Worm (Caenorhabditis elegans) whole organism, late embryonic: ENCODE measurements around the gene Y25C1A.6.

Source experiments
- ahr-1 ChIP-seq: sonication (generic microtip); optimal IDR thresholded peaks from 2 replicates; lab custom pipeline; 2016; ENCODE audit warnings: missing genetic modification characterization, missing compliant biosample characterization
- ama-1 ChIP-seq: fragments of 150-350 bp; optimal IDR thresholded peaks from 2 replicates; lab custom pipeline; 2014
- ceh-34 ChIP-seq: sonication (generic microtip); optimal IDR thresholded peaks from 2 replicates; lab custom pipeline; 2016; ENCODE audit warnings: mild to moderate bottlenecking, missing genetic modification characterization, missing compliant biosample characterization
- ceh-6 ChIP-seq: fragments of 200-800 bp; sonication (Bioruptor generic); optimal IDR thresholded peaks from 2 replicates; lab custom pipeline; 2018; ENCODE audit warnings: mild to moderate bottlenecking, missing genetic modification characterization, missing compliant biosample characterization
- ceh-9 ChIP-seq: sonication (generic microtip); optimal IDR thresholded peaks from 2 replicates; lab custom pipeline; 2016; ENCODE audit warnings: mild to moderate bottlenecking, missing genetic modification characterization, inconsistent platforms, missing compliant biosample characterization
- dmd-4 ChIP-seq: sonication (generic microtip); optimal IDR thresholded peaks from 2 replicates; lab custom pipeline; 2016; ENCODE audit warnings: borderline replicate concordance, missing genetic modification characterization, missing compliant biosample characterization
- fax-1 ChIP-seq: sonication (generic microtip); optimal IDR thresholded peaks from 2 replicates; lab custom pipeline; 2016; ENCODE audit warnings: missing genotype, missing genetic modification characterization, missing compliant biosample characterization
- hlh-15 ChIP-seq: sonication (generic microtip); optimal IDR thresholded peaks from 2 replicates; lab custom pipeline; 2016; ENCODE audit warnings: missing genetic modification characterization, missing compliant biosample characterization
- hlh-30 ChIP-seq: sonication (generic microtip); optimal IDR thresholded peaks from 2 replicates; lab custom pipeline; 2017; ENCODE audit warnings: antibody characterized with exemption, missing genetic modification characterization, missing compliant biosample characterization; ENCODE audit not compliant: insufficient read depth
- pag-3 ChIP-seq: sonication (generic microtip); optimal IDR thresholded peaks from 2 replicates; lab custom pipeline; 2016; ENCODE audit warnings: missing compliant biosample characterization, missing genetic modification characterization, borderline replicate concordance
- ttx-3 ChIP-seq: sonication (generic microtip); optimal IDR thresholded peaks from 2 replicates; lab custom pipeline; 2016; ENCODE audit warnings: missing genetic modification reagents, missing genetic modification characterization, missing compliant biosample characterization
- unc-42 ChIP-seq: sonication (generic microtip); optimal IDR thresholded peaks from 2 replicates; lab custom pipeline; 2016; ENCODE audit warnings: missing genotype, missing genetic modification characterization, missing compliant biosample characterization
- unc-86 ChIP-seq: sonication (generic microtip); optimal IDR thresholded peaks from 2 replicates; lab custom pipeline; 2016; ENCODE audit warnings: missing genetic modification characterization, missing compliant biosample characterization

DNA sequence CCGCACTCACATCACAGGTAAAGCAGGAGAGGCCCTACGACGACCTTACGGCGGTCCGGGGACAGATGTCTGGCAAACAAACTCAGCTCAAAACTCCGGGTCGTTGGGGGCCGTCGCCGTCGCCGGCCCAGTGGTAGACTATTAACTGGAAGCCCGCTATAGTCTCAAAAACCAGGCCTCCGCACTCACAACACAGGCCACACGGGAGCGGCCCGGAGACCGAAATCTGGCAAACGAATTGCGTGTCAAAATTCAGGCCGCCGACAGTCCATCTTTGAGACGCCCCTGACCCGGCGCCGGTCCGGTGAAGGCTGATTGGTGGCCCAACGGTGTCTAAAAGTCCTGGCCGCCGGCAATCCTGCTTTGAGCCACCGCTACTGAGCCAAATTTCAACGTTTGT lies 15.5 kb upstream of the Y25C1A.6 start:
- TF ChIP-seq ama-1 (lab: Kevin White, UChicago) (no peak), ceh-34 (no peak), unc-42 (tag; lab: Kevin White, UChicago) (no peak), pag-3 (no peak), ceh-9 (no peak), fax-1 (tag; lab: Kevin White, UChicago) (no peak), ttx-3 (tag; lab: Kevin White, UChicago) (no peak), ceh-6 (GFP tag; lab: Kevin White, UChicago) (no peak), unc-86 (tag; lab: Kevin White, UChicago) (no peak), hlh-15 (no peak), dmd-4 (tag; lab: Kevin White, UChicago) (no peak), ahr-1 (tag; lab: Kevin White, UChicago) (no peak), hlh-30 (tag; lab: Kevin White, UChicago) (no peak)
